Worm (Caenorhabditis elegans) whole organism, young adult: Measurements from ENCODE around the gene tat-6.

Experiments
- B0019.2 ChIP-seq: fragments of 200-800 bp; sonication (Bioruptor generic); conservative IDR thresholded peaks from 2 replicates; pipeline ENCODE4 v1.3.6; 2022; ENCODE audit warnings: missing genetic modification reagents, missing genetic modification characterization, missing compliant biosample characterization
- D2030.7 ChIP-seq: fragments of 200-800 bp; sonication (Bioruptor generic); IDR thresholded peaks from 2 replicates; pipeline ENCODE4 v1.3.6; 2022; ENCODE audit warnings: missing genetic modification reagents, missing genetic modification characterization, missing compliant biosample characterization
- F10E7.11 ChIP-seq: sonication (generic microtip); optimal IDR thresholded peaks from 2 replicates; lab custom pipeline; 2017; ENCODE audit warnings: mild to moderate bottlenecking, missing genetic modification characterization, moderate library complexity, missing compliant biosample characterization
- F55B11.4 ChIP-seq: sonication (generic microtip); optimal IDR thresholded peaks from 2 replicates; lab custom pipeline; 2016; ENCODE audit warnings: missing compliant biosample characterization, missing genetic modification characterization, borderline replicate concordance; ENCODE audit not compliant: insufficient read depth
- F57C9.4 ChIP-seq: sonication (generic microtip); optimal IDR thresholded peaks from 2 replicates; lab custom pipeline; 2017; ENCODE audit warnings: mild to moderate bottlenecking, missing genetic modification characterization, missing compliant biosample characterization
- T07F8.4 ChIP-seq: sonication (generic microtip); optimal IDR thresholded peaks from 2 replicates; lab custom pipeline; 2016; ENCODE audit warnings: mild to moderate bottlenecking, missing genetic modification characterization, moderate library complexity, missing compliant biosample characterization
- T26A5.8 ChIP-seq: sonication (generic microtip); optimal IDR thresholded peaks from 2 replicates; lab custom pipeline; 2016; ENCODE audit warnings: missing genetic modification characterization, missing compliant biosample characterization
- Y53G8AR.9 ChIP-seq: fragments of 200-800 bp; sonication (Bioruptor generic); conservative IDR thresholded peaks from 2 replicates; pipeline ENCODE4 v1.3.6; 2022; ENCODE audit warnings: missing genetic modification reagents, missing genetic modification characterization, missing compliant biosample characterization
- Y56A3A.18 ChIP-seq: fragments of 200-800 bp; sonication (Bioruptor generic); IDR thresholded peaks from 2 replicates; pipeline ENCODE4 v1.3.6; 2022; ENCODE audit warnings: missing genetic modification reagents, missing genetic modification characterization, missing compliant biosample characterization
- Y95B8A.8 ChIP-seq: fragments of 200-800 bp; sonication (Bioruptor generic); IDR thresholded peaks from 2 replicates; pipeline ENCODE4 v1.3.6; 2022; ENCODE audit warnings: missing genetic modification reagents, missing genetic modification characterization, missing compliant biosample characterization
- akir-1 ChIP-seq: fragments of 200-800 bp; sonication (Bioruptor generic); optimal IDR thresholded peaks from 2 replicates; lab custom pipeline; 2018; ENCODE audit warnings: mild to moderate bottlenecking, missing genetic modification characterization, moderate library complexity, missing compliant biosample characterization
- aptf-2 ChIP-seq: fragments of 200-800 bp; sonication (Bioruptor generic); conservative IDR thresholded peaks from 2 replicates; pipeline ENCODE4 v1.3.6; 2022; ENCODE audit warnings: missing genetic modification reagents, missing genetic modification characterization, missing compliant biosample characterization
- aptf-3 ChIP-seq: fragments of 200-800 bp; sonication (Bioruptor generic); IDR thresholded peaks from 2 replicates; pipeline ENCODE4 v1.3.6; 2022; ENCODE audit warnings: missing genetic modification characterization, missing compliant biosample characterization
- atf-7 ChIP-seq: sonication (generic microtip); optimal IDR thresholded peaks from 2 replicates; lab custom pipeline; 2017; ENCODE audit warnings: mild to moderate bottlenecking, missing genetic modification characterization, missing compliant biosample characterization
- attf-5 ChIP-seq: fragments of 200-800 bp; sonication (Bioruptor generic); optimal IDR thresholded peaks from 2 replicates; lab custom pipeline; 2018; ENCODE audit warnings: mild to moderate bottlenecking, missing genetic modification characterization, missing compliant biosample characterization
- ceh-58 ChIP-seq: fragments of 200-800 bp; sonication (Bioruptor generic); IDR thresholded peaks from 2 replicates; pipeline ENCODE4 v1.3.6; 2022; ENCODE audit warnings: missing genetic modification characterization, missing compliant biosample characterization
- ceh-79 ChIP-seq: sonication (generic microtip); optimal IDR thresholded peaks from 2 replicates; lab custom pipeline; 2017; ENCODE audit warnings: mild to moderate bottlenecking, missing genetic modification characterization, missing compliant biosample characterization
- egl-18 ChIP-seq: fragments of 200-800 bp; sonication (Bioruptor generic); IDR thresholded peaks from 2 replicates; pipeline ENCODE4 v1.3.6; 2022; ENCODE audit warnings: missing genetic modification reagents, missing genetic modification characterization, missing compliant biosample characterization
- egrh-3 ChIP-seq: fragments of 200-800 bp; sonication (Bioruptor generic); IDR thresholded peaks from 2 replicates; pipeline ENCODE4 v1.3.6; 2022; ENCODE audit warnings: missing genetic modification reagents, missing genetic modification characterization, missing compliant biosample characterization
- ekl-4 ChIP-seq: fragments of 200-800 bp; sonication (Bioruptor generic); IDR thresholded peaks from 2 replicates; pipeline ENCODE4 v1.3.6; 2022; ENCODE audit warnings: missing genetic modification reagents, missing genetic modification characterization, missing compliant biosample characterization
- ets-4 ChIP-seq: fragments of 200-800 bp; sonication (Bioruptor generic); optimal IDR thresholded peaks from 2 replicates; lab custom pipeline; 2018; ENCODE audit warnings: mild to moderate bottlenecking, missing genetic modification characterization, missing compliant biosample characterization
- him-1 ChIP-seq: sonication (generic microtip); optimal IDR thresholded peaks from 2 replicates; lab custom pipeline; 2016; ENCODE audit warnings: missing genotype, missing genetic modification reagents, missing genetic modification characterization, missing compliant biosample characterization
- lag-1 ChIP-seq: fragments of 200-800 bp; sonication (Bioruptor generic); IDR thresholded peaks from 2 replicates; pipeline ENCODE4 v1.3.6; 2022; ENCODE audit warnings: missing genetic modification reagents, missing genetic modification characterization, missing compliant biosample characterization
- lin-35 ChIP-seq, 3 experiments: fragments of 150-350 bp in 2 of 3; sonication (generic microtip) in 1 of 3; optimal IDR thresholded peaks; 2 replicates each; lab custom pipeline; 2014 to 2018; ENCODE audit warnings: missing biosample characterization in 3 of 3, missing genetic modification characterization in 3 of 3, missing genetic modification reagents in 3 of 3
- lin-40 ChIP-seq: sonication (generic microtip); optimal IDR thresholded peaks from 2 replicates; lab custom pipeline; 2016; ENCODE audit warnings: missing genetic modification characterization, mild to moderate bottlenecking, missing compliant biosample characterization, missing genotype, missing genetic modification reagents
- lsl-1 ChIP-seq: fragments of 200-800 bp; sonication (Bioruptor generic); optimal IDR thresholded peaks from 2 replicates; lab custom pipeline; 2018; ENCODE audit warnings: mild to moderate bottlenecking, missing genetic modification characterization, moderate library complexity, missing compliant biosample characterization
- madf-3 ChIP-seq: fragments of 200-800 bp; sonication (Bioruptor generic); IDR thresholded peaks from 2 replicates; pipeline ENCODE4 v1.3.6; 2022; ENCODE audit warnings: missing genetic modification reagents, missing genetic modification characterization, missing compliant biosample characterization
- mxl-1 ChIP-seq: sonication (generic microtip); optimal IDR thresholded peaks from 2 replicates; lab custom pipeline; 2016; ENCODE audit warnings: missing genetic modification characterization, missing compliant biosample characterization
- nfya-1 ChIP-seq: sonication (generic microtip); optimal IDR thresholded peaks from 2 replicates; lab custom pipeline; 2017; ENCODE audit warnings: antibody characterized with exemption, missing compliant biosample characterization, missing genetic modification characterization, borderline replicate concordance; ENCODE audit not compliant: insufficient read depth
- nhr-90 ChIP-seq: sonication (generic microtip); optimal IDR thresholded peaks from 2 replicates; lab custom pipeline; 2016; ENCODE audit warnings: missing genotype, mild to moderate bottlenecking, missing genetic modification characterization, missing compliant biosample characterization
- pbrm-1 ChIP-seq: fragments of 200-800 bp; sonication (Bioruptor generic); IDR thresholded peaks from 2 replicates; pipeline ENCODE4 v1.3.6; 2022; ENCODE audit warnings: missing genetic modification reagents, missing genetic modification characterization, missing compliant biosample characterization
- pha-4 ChIP-seq: fragments of 150-350 bp; sonication (generic microtip); optimal IDR thresholded peaks from 2 replicates; lab custom pipeline; 2014; ENCODE audit warnings: missing biosample characterization, missing genetic modification reagents, missing genetic modification characterization
- rcor-1 ChIP-seq: fragments of 200-800 bp; sonication (Bioruptor generic); IDR thresholded peaks from 2 replicates; pipeline ENCODE4 v1.3.6; 2022; ENCODE audit warnings: missing genetic modification reagents, missing genetic modification characterization, missing compliant biosample characterization
- rec-8 ChIP-seq, 2 experiments: sonication (generic microtip); optimal IDR thresholded peaks; 2 replicates each; lab custom pipeline; 2016; ENCODE audit warnings: mild to moderate bottlenecking in 2 of 2, missing genetic modification characterization in 2 of 2, missing genetic modification reagents in 2 of 2, missing genotype in 2 of 2, missing biosample characterization in 1 of 2, missing compliant biosample characterization in 1 of 2, moderate library complexity in 1 of 2
- sea-2 ChIP-seq: fragments of 200-800 bp; sonication (Bioruptor generic); IDR thresholded peaks from 2 replicates; pipeline ENCODE4 v1.3.6; 2022; ENCODE audit warnings: missing genetic modification characterization, missing compliant biosample characterization
- snpc-3.4 ChIP-seq: sonication (generic microtip); optimal IDR thresholded peaks from 2 replicates; lab custom pipeline; 2017; ENCODE audit warnings: missing genetic modification characterization, mild to moderate bottlenecking, missing compliant biosample characterization, antibody characterized with exemption, moderate library complexity, missing genotype, missing genetic modification reagents
- xnd-1 ChIP-seq: sonication (generic microtip); optimal IDR thresholded peaks from 2 replicates; lab custom pipeline; 2016; ENCODE audit warnings: missing genotype, missing genetic modification reagents, missing genetic modification characterization, missing compliant biosample characterization
- zfh-2 ChIP-seq: fragments of 200-800 bp; sonication (Bioruptor generic); conservative IDR thresholded peaks from 2 replicates; pipeline ENCODE4 v1.3.6; 2022; ENCODE audit warnings: missing genetic modification reagents, missing genetic modification characterization, missing compliant biosample characterization
- ztf-18 ChIP-seq: sonication (generic microtip); optimal IDR thresholded peaks from 2 replicates; lab custom pipeline; 2016; ENCODE audit warnings: missing genotype, mild to moderate bottlenecking, missing genetic modification characterization, missing compliant biosample characterization
- ztf-22 ChIP-seq: fragments of 200-800 bp; sonication (Bioruptor generic); optimal IDR thresholded peaks from 2 replicates; lab custom pipeline; 2018; ENCODE audit warnings: mild to moderate bottlenecking, missing genetic modification characterization, moderate library complexity, missing compliant biosample characterization
- ztf-26 ChIP-seq: sonication (generic microtip); optimal IDR thresholded peaks from 2 replicates; lab custom pipeline; 2017; ENCODE audit warnings: missing genetic modification characterization, missing compliant biosample characterization
- ztf-28 ChIP-seq: fragments of 200-800 bp; sonication (Bioruptor generic); IDR thresholded peaks from 2 replicates; pipeline ENCODE4 v1.3.6; 2022; ENCODE audit warnings: missing genetic modification reagents, missing genetic modification characterization, missing compliant biosample characterization
- ztf-6 ChIP-seq: fragments of 200-800 bp; sonication (Bioruptor generic); IDR thresholded peaks from 2 replicates; pipeline ENCODE4 v1.3.6; 2022; ENCODE audit warnings: missing genetic modification reagents, missing genetic modification characterization, missing compliant biosample characterization

tat-6 gene

DNA sequence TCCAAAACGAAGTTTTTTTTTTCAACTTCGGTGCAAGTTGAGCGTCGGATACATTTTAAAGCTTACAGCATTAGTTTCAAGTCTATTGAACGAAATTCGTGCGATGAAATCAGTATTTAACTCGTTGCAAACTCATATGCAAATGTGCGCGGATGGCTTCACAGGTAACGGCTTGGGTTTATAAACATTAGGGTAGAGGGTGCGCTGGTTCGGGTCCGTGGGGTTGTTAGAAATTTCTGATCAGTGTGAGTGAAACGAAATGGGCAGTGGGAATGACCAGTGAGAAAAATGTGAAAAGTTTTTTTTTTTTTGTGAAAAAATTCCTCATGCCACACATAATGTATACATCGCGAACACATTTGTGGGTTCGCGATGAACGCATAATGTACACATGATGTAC lies 34.2 kb downstream of the tat-6 start (continued):
- 0 out of 2 replicates have a peak, but pooled peaks have one; percentile 35 for TF ChIP-seq ztf-28 (GFP tag; lab: Robert Waterston, UW)
- TF ChIP-seq nhr-90 (tag; lab: Kevin White, UChicago): peak; percentile 74
- peak; percentile 62; the same call in 1 of the 2 replicates for TF ChIP-seq Y56A3A.18 (GFP tag; lab: Robert Waterston, UW)
- 0 out of 2 replicates have a peak, but pooled peaks have one; percentile 68 for TF ChIP-seq Y53G8AR.9 (GFP tag; lab: Robert Waterston, UW)
- no peak for TF ChIP-seq lin-40
- no peak for TF ChIP-seq ekl-4 (GFP tag; lab: Robert Waterston, UW)
- TF ChIP-seq pbrm-1 (GFP tag; lab: Robert Waterston, UW): 0 out of 2 replicates have a peak, but pooled peaks have one; percentile 41
- peak; percentile 40 for TF ChIP-seq lsl-1 (GFP tag; lab: Kevin White, UChicago)
- peak; percentile 47 for TF ChIP-seq T07F8.4 (tag; lab: Kevin White, UChicago)
- TF ChIP-seq F10E7.11 (tag; lab: Kevin White, UChicago): no peak
- TF ChIP-seq lag-1: no peak
- TF ChIP-seq ets-4: no peak
- peak; percentile 29 for TF ChIP-seq attf-5 (GFP tag; lab: Kevin White, UChicago)
- TF ChIP-seq T26A5.8: no peak
- TF ChIP-seq madf-3: no peak
- TF ChIP-seq sea-2 (GFP tag; lab: Robert Waterston, UW): no peak
- 0 out of 2 replicates have a peak, but pooled peaks have one; percentile 18 for TF ChIP-seq aptf-2 (GFP tag; lab: Robert Waterston, UW)
- TF ChIP-seq B0019.2: no peak
- no peak for TF ChIP-seq pha-4
- TF ChIP-seq Y95B8A.8: 0 out of 2 replicates have a peak, but pooled peaks have one; percentile 16
- TF ChIP-seq ztf-26 (tag; lab: Kevin White, UChicago): no peak
- TF ChIP-seq F55B11.4 (tag; lab: Kevin White, UChicago): no peak
- TF ChIP-seq lin-35 (GFP tag; optimal IDR thresholded peaks at IDR 0.05; lab: Kevin White, UChicago): no peak
- TF ChIP-seq aptf-3: peak; percentile 74; the same call in 1 of the 2 replicates
- TF ChIP-seq egl-18 (GFP tag; lab: Robert Waterston, UW): no peak
- TF ChIP-seq mxl-1 (tag; lab: Kevin White, UChicago): peak; percentile 47
- TF ChIP-seq snpc-3.4 (tag; lab: Kevin White, UChicago): peak; percentile 1
- no peak for TF ChIP-seq zfh-2 (GFP tag; lab: Robert Waterston, UW)
- TF ChIP-seq ztf-6 (GFP tag; lab: Robert Waterston, UW): no peak
- TF ChIP-seq ztf-22 (GFP tag; lab: Kevin White, UChicago): no peak
- TF ChIP-seq him-1 (tag; lab: Kevin White, UChicago): peak; percentile 79
- TF ChIP-seq atf-7 (tag; lab: Kevin White, UChicago): no peak

ce11 chrV:3165438-3165837 lies 36.5 kb downstream of the tat-6 start, which contains the start of gene C36C5.14:
Gene C36C5.14, minus strand, starts transcription at chrV:3165538.
- TF ChIP-seq xnd-1 (tag; lab: Kevin White, UChicago): no peak
- no peak for TF ChIP-seq D2030.7 (GFP tag; lab: Robert Waterston, UW)
- TF ChIP-seq egrh-3 (GFP tag; lab: Robert Waterston, UW): no peak
- TF ChIP-seq ztf-28 (GFP tag; lab: Robert Waterston, UW): no peak
- no peak for TF ChIP-seq rec-8 (tag; optimal IDR thresholded peaks at IDR 0.05; lab: Kevin White, UChicago)
- no peak for TF ChIP-seq ekl-4 (GFP tag; lab: Robert Waterston, UW)
- no peak for TF ChIP-seq F57C9.4 (tag; lab: Kevin White, UChicago)
- TF ChIP-seq ceh-58 (GFP tag; lab: Robert Waterston, UW): no peak
- no peak for TF ChIP-seq akir-1 (GFP tag; lab: Kevin White, UChicago)
- no peak for TF ChIP-seq nfya-1 (tag; lab: Kevin White, UChicago)
- TF ChIP-seq ceh-79 (tag; lab: Kevin White, UChicago): no peak
- TF ChIP-seq ztf-18 (tag; lab: Kevin White, UChicago): no peak
- no peak for TF ChIP-seq rcor-1 (GFP tag; lab: Robert Waterston, UW)
- TF ChIP-seq, all 124 proteins: peak for 0
